Fruit fly (Drosophila melanogaster) S2 (cell line): ENCODE data around the gene CG7110.

Source experiments
- CG8478 ChIP-seq: fragments of >200 bp; optimal IDR thresholded peaks from 2 replicates; lab custom pipeline; 2018
- CTCF ChIP-seq, 2 experiments: fragments of >200 bp; optimal IDR thresholded peaks; 2 replicates each; lab custom pipeline; 2018

DNA sequence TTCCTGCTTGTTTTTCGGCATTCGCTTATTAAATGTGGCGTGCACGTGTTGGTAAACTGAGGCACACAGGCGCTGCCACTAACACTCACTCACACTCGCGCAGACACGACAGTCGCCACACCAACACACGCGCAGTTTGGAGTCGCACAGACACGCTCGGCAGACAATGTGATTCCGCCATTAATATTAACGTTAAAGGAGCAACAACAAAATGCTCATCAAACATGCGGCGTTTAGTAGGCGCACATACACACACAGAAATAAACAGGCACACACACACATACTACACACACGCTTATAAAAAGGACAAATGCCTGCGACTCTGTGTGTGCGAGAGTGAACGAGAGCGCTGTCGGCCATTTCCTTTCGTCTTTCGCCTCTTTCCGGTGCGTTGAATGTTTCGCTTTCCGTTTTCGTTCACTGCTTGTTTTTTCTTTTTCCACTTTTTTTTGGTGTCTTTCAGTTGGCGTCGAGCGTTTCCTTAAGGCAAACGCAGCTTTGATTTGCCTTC, 58.3 kb downstream of the CG7110 start, which contains the start of gene CG42809:
- TF ChIP-seq CTCF (optimal IDR thresholded peaks at IDR 0.05; lab: Kevin White, UChicago), result no peak
- no peak for TF ChIP-seq CG8478 (lab: Kevin White, UChicago)
